Fruit fly (Drosophila melanogaster): ENCODE data around the gene CG18558.
A peak's percentile ranks its signal among the peaks of the same experiment; 100 is the strongest.

Gene CG18558

dm6 chr2L:2857862-2858734, 13.8 kb upstream of the CG18558 start (continued):
- TF ChIP-seq cg (GFP tag; optimal IDR thresholded peaks at IDR 0.05) (peak; percentile 85), Oli (tag; optimal IDR thresholded peaks at IDR 0.05) (peak; percentile 33), lab (GFP tag; optimal IDR thresholded peaks at IDR 0.05) (peak; percentile 60), CG4282 (GFP tag; optimal IDR thresholded peaks at IDR 0.05) (peak; percentile 6), Dek (tag; optimal IDR thresholded peaks at IDR 0.05) (peak; percentile 11), z (GFP tag; IDR thresholded peaks at IDR 0.05) (peak; percentile 78), Med (GFP tag) (peak; percentile 66), CG32767 (GFP tag; IDR thresholded peaks at IDR 0.05) (no peak), CG15011 (GFP tag; optimal IDR thresholded peaks at IDR 0.05) (peak; percentile 24), CG6813 (GFP tag; optimal IDR thresholded peaks at IDR 0.05) (no peak), ERR (GFP tag; optimal IDR thresholded peaks at IDR 0.05) (peak; percentile 19), Ptx1 (GFP tag; IDR thresholded peaks at IDR 0.05) (peak; percentile 30; the same call in 1 of the 2 replicates), CG15269 (tag; optimal IDR thresholded peaks at IDR 0.05) (peak; percentile 25), CG12299 (tag; optimal IDR thresholded peaks at IDR 0.05) (no peak), Nf-YC (tag; optimal IDR thresholded peaks at IDR 0.05) (peak; percentile 34), CG10565 (GFP tag; optimal IDR thresholded peaks at IDR 0.05) (no peak), abd-A (tag; optimal IDR thresholded peaks at IDR 0.05) (peak; percentile 42), Atf6 (GFP tag; IDR thresholded peaks at IDR 0.05) (no peak), CG3065 (GFP tag; optimal IDR thresholded peaks at IDR 0.05) (no peak), CG17359 (tag; optimal IDR thresholded peaks at IDR 0.05) (peak; percentile 39), prd (optimal IDR thresholded peaks at IDR 0.05) (no peak), prd (GFP tag; IDR thresholded peaks at IDR 0.05) (peak; percentile 34; the same call in 1 of the 3 replicates), CG6689 (GFP tag; IDR thresholded peaks at IDR 0.05) (0 out of 2 replicates have a peak, but pooled peaks have one; percentile 23), CG15479 (GFP tag; optimal IDR thresholded peaks at IDR 0.05) (peak; percentile 74), bbx (GFP tag; IDR thresholded peaks at IDR 0.05; ENCODE audit: partially characterized antibody) (0 out of 2 replicates have a peak, but pooled peaks have one; percentile 14), CG14667 (GFP tag; IDR thresholded peaks at IDR 0.05) (no peak), tgo (GFP tag; IDR thresholded peaks at IDR 0.05) (0 out of 3 replicates have a peak, but pooled peaks have one; percentile 24), grn (GFP tag; optimal IDR thresholded peaks at IDR 0.05) (peak; percentile 85), CG9727 (GFP tag; optimal IDR thresholded peaks at IDR 0.05) (peak; percentile 2), CG5245 (GFP tag; optimal IDR thresholded peaks at IDR 0.05) (peak; percentile 1)

DNA sequence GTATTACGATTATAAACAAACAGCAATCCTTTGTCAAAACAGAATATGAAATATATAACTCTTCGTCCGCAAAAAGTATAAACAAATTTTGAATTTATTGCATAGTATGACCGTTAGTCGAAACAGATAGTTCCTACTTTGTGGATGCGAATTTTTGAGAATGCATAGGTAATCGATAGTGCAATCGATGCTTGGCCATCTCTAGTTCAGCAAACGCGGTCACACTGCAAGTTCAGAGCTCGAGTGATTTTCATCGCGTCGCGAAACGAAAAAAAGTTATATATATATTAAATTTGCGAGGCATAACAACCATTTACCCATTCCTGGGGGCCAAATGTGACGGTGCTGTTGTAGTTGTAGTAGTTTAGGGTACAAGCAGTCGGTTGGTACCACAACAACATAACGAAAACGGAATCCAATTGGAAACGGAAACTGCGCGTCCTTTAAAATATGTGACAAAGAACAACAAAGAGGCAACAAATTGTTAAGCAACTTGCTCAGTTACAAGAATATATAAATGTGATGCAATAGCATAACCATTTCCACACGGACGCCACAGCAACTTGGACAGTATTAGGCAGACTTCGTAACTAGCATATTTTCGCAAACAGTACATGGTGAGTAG, 12.8 kb upstream of the CG18558 start, which contains the start of gene CG2991:
Gene CG2991, plus strand, starts transcription at position 205 of the 625 bp plus-strand sequence.
- TF ChIP-seq CG15269 (tag; optimal IDR thresholded peaks at IDR 0.05) (peak; percentile 11), gce (GFP tag; IDR thresholded peaks at IDR 0.05) (no peak), Hand (GFP tag; optimal IDR thresholded peaks at IDR 0.05) (no peak), Mad (GFP tag; optimal IDR thresholded peaks at IDR 0.05) (peak; percentile 63), CG31224 (GFP tag; IDR thresholded peaks at IDR 0.05) (no peak), CG3281 (GFP tag; optimal IDR thresholded peaks at IDR 0.05) (peak; percentile 6), CG10654 (GFP tag; optimal IDR thresholded peaks at IDR 0.05) (no peak), CG18011 (GFP tag; optimal IDR thresholded peaks at IDR 0.05) (no peak), CG13424 (tag; optimal IDR thresholded peaks at IDR 0.05) (peak; percentile 11), nmo (GFP tag; optimal IDR thresholded peaks at IDR 0.05) (peak; percentile 56), prd (optimal IDR thresholded peaks at IDR 0.05) (no peak), prd (GFP tag; IDR thresholded peaks at IDR 0.05) (no peak), slbo (GFP tag; IDR thresholded peaks at IDR 0.05) (no peak), tx (GFP tag; optimal IDR thresholded peaks at IDR 0.05) (no peak), gcm2 (GFP tag; optimal IDR thresholded peaks at IDR 0.05) (peak; percentile 24), CG13123 (GFP tag; optimal IDR thresholded peaks at IDR 0.05) (no peak), Dip2 (GFP tag; IDR thresholded peaks at IDR 0.05) (no peak), Nf-YC (tag; optimal IDR thresholded peaks at IDR 0.05) (peak; percentile 58), aop (GFP tag; IDR thresholded peaks at IDR 0.05) (no peak), ham (GFP tag; IDR thresholded peaks at IDR 0.05) (no peak), Hr3 (GFP tag; optimal IDR thresholded peaks at IDR 0.05) (no peak), dan (GFP tag; IDR thresholded peaks at IDR 0.05) (no peak), CG17385 (GFP tag; optimal IDR thresholded peaks at IDR 0.05) (peak; percentile 24)
